Worm (Caenorhabditis elegans) whole organism, young adult: ENCODE data around the gene B0361.9.

Experiments
- B0261.1 ChIP-seq: sonication (generic microtip); optimal IDR thresholded peaks from 2 replicates; lab custom pipeline; 2016; ENCODE audit warnings: mild to moderate bottlenecking, missing genetic modification characterization, moderate library complexity, missing compliant biosample characterization
- ceh-27 ChIP-seq: fragments of 200-800 bp; sonication (Bioruptor generic); optimal IDR thresholded peaks from 2 replicates; lab custom pipeline; 2018; ENCODE audit warnings: mild to moderate bottlenecking, missing genetic modification characterization, moderate library complexity, missing compliant biosample characterization
- efl-1 ChIP-seq: fragments of 150-350 bp; optimal IDR thresholded peaks from 2 replicates; lab custom pipeline; 2014; ENCODE audit warnings: missing biosample characterization, missing genetic modification reagents, missing genetic modification characterization
- egl-44 ChIP-seq: fragments of 200-800 bp; sonication (Bioruptor generic); IDR thresholded peaks from 2 replicates; pipeline ENCODE4 v1.3.6; 2022; ENCODE audit warnings: missing genetic modification reagents, missing genetic modification characterization, missing compliant biosample characterization
- let-526 ChIP-seq: fragments of 200-800 bp; sonication (Bioruptor generic); IDR thresholded peaks from 2 replicates; pipeline ENCODE4 v1.3.6; 2022; ENCODE audit warnings: missing genetic modification reagents, missing genetic modification characterization, missing compliant biosample characterization
- rec-8 ChIP-seq, 2 experiments: sonication (generic microtip); optimal IDR thresholded peaks; 2 replicates each; lab custom pipeline; 2016; ENCODE audit warnings: mild to moderate bottlenecking in 2 of 2, missing genetic modification characterization in 2 of 2, missing genetic modification reagents in 2 of 2, missing genotype in 2 of 2, missing biosample characterization in 1 of 2, missing compliant biosample characterization in 1 of 2, moderate library complexity in 1 of 2

DNA sequence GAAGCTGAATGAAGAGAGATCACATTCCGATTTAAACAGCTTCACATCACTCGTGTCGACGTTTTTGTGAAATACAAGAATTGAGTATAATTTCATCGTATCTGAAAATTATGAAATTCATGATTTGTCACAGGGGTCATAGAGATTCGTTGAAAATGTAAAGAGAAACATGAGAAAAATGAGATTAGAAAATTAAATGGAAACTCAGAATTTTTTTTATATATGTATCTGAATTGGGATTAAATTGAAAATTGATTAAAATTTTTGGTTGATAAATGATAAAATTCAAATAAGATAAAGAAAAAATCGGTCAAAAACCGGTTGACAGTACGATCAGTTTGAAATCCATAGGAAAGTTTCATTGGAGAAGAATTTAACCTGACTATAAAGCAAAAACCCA, 11.9 kb downstream of the B0361.9 start, which contains the start of gene ykt-6:
- TF ChIP-seq rec-8 (tag; optimal IDR thresholded peaks at IDR 0.05; lab: Kevin White, UChicago) (no peak), let-526 (GFP tag; lab: Robert Waterston, UW) (no peak), ceh-27 (GFP tag; lab: Kevin White, UChicago) (no peak), egl-44 (GFP tag; lab: Robert Waterston, UW) (no peak), B0261.1 (no peak), efl-1 (GFP tag; lab: Kevin White, UChicago) (no peak)
